Worm (Caenorhabditis elegans) whole organism, L3 larva: ENCODE data around the gene R166.2.

Experiments
- ceh-16 ChIP-seq: sonication (generic microtip); optimal IDR thresholded peaks from 2 replicates; lab custom pipeline; 2017; ENCODE audit warnings: missing biosample characterization, missing genetic modification characterization
- ceh-28 ChIP-seq: fragments of 150-350 bp; optimal IDR thresholded peaks from 2 replicates; lab custom pipeline; 2014; ENCODE audit warnings: missing biosample characterization, missing genetic modification reagents, missing genetic modification characterization
- ceh-9 ChIP-seq: sonication (generic microtip); optimal IDR thresholded peaks from 2 replicates; lab custom pipeline; 2018; ENCODE audit warnings: missing biosample characterization, missing genetic modification characterization
- egl-27 ChIP-seq: sonication (generic microtip); optimal IDR thresholded peaks from 4 replicates; lab custom pipeline; 2017; ENCODE audit warnings: missing biosample characterization, missing genetic modification reagents, missing genetic modification characterization
- egl-5 ChIP-seq: fragments of 150-350 bp; optimal IDR thresholded peaks from 2 replicates; lab custom pipeline; 2017; ENCODE audit warnings: missing biosample characterization, missing genetic modification reagents, missing genetic modification characterization, inconsistent platforms
- elt-1 ChIP-seq: fragments of 150-350 bp; optimal IDR thresholded peaks from 2 replicates; lab custom pipeline; 2014; ENCODE audit warnings: missing biosample characterization, missing genetic modification characterization
- elt-2 ChIP-seq: sonication (generic microtip); optimal IDR thresholded peaks from 2 replicates; lab custom pipeline; 2016; ENCODE audit warnings: missing genetic modification reagents, mild to moderate bottlenecking, missing genetic modification characterization, missing compliant biosample characterization
- elt-3 ChIP-seq, 3 experiments: fragments of 150-350 bp in 1 of 3; sonication (generic microtip) in 2 of 3; optimal IDR thresholded peaks; 2 replicates in 2 of 3; 4 replicates in 1 of 3; lab custom pipeline; 2014 to 2017; ENCODE audit warnings: missing biosample characterization in 3 of 3, missing genetic modification characterization in 3 of 3
- eor-1 ChIP-seq, 2 experiments: fragments of 150-350 bp; optimal IDR thresholded peaks; 2 replicates each; lab custom pipeline; 2014 to 2018; ENCODE audit warnings: missing biosample characterization in 2 of 2, missing genetic modification characterization in 2 of 2
- fkh-10 ChIP-seq: sonication (generic microtip); optimal IDR thresholded peaks from 2 replicates; lab custom pipeline; 2017; ENCODE audit warnings: missing biosample characterization, missing genetic modification reagents, missing genetic modification characterization
- fkh-2 ChIP-seq: fragments of 150-350 bp; optimal IDR thresholded peaks from 2 replicates; lab custom pipeline; 2014; ENCODE audit warnings: missing biosample characterization, missing genetic modification reagents, missing genetic modification characterization
- fos-1 ChIP-seq: fragments of 150-350 bp; optimal IDR thresholded peaks from 2 replicates; lab custom pipeline; 2014; ENCODE audit warnings: missing biosample characterization, missing genetic modification characterization
- hmg-11 ChIP-seq: sonication (generic microtip); optimal IDR thresholded peaks from 2 replicates; lab custom pipeline; 2016; ENCODE audit warnings: missing genetic modification characterization, missing compliant biosample characterization
- lin-15B ChIP-seq: fragments of 150-350 bp; optimal IDR thresholded peaks from 2 replicates; lab custom pipeline; 2014; ENCODE audit warnings: missing biosample characterization, missing genetic modification characterization
- lin-39 ChIP-seq: fragments of 150-350 bp; optimal IDR thresholded peaks from 2 replicates; lab custom pipeline; 2018; ENCODE audit warnings: missing biosample characterization, missing genetic modification reagents, missing genetic modification characterization
- lsy-12 ChIP-seq: sonication (generic microtip); optimal IDR thresholded peaks from 2 replicates; lab custom pipeline; 2016; ENCODE audit warnings: mild to moderate bottlenecking, missing genetic modification characterization, missing compliant biosample characterization
- mdl-1 ChIP-seq: fragments of 150-350 bp; optimal IDR thresholded peaks from 2 replicates; lab custom pipeline; 2014; ENCODE audit warnings: missing biosample characterization, missing genetic modification characterization
- mml-1 ChIP-seq: fragments of 150-350 bp; sonication (generic microtip); optimal IDR thresholded peaks from 3 replicates; lab custom pipeline; 2014; ENCODE audit warnings: missing biosample characterization, missing genetic modification characterization
- nfya-1 ChIP-seq: sonication (generic microtip); optimal IDR thresholded peaks from 2 replicates; lab custom pipeline; 2017; ENCODE audit warnings: missing genetic modification characterization, mild to moderate bottlenecking, missing compliant biosample characterization, antibody characterized with exemption, moderate library complexity; ENCODE audit not compliant: insufficient read depth
- nhr-11 ChIP-seq: fragments of 150-350 bp; optimal IDR thresholded peaks from 2 replicates; lab custom pipeline; 2014; ENCODE audit warnings: missing biosample characterization, missing genetic modification characterization
- nhr-23 ChIP-seq: fragments of 150-350 bp; optimal IDR thresholded peaks from 2 replicates; lab custom pipeline; 2014; ENCODE audit warnings: missing biosample characterization, missing genetic modification reagents, missing genetic modification characterization
- nhr-25 ChIP-seq: sonication (generic microtip); optimal IDR thresholded peaks from 2 replicates; lab custom pipeline; 2017; ENCODE audit warnings: missing biosample characterization, missing genetic modification characterization
- nhr-43 ChIP-seq: sonication (generic microtip); optimal IDR thresholded peaks from 2 replicates; lab custom pipeline; 2016; ENCODE audit warnings: mild to moderate bottlenecking, missing genetic modification characterization, missing compliant biosample characterization; ENCODE audit not compliant: poor library complexity, severe bottlenecking
- nhr-67 ChIP-seq: fragments of 150-350 bp; optimal IDR thresholded peaks from 2 replicates; lab custom pipeline; 2014; ENCODE audit warnings: missing biosample characterization, missing genetic modification characterization
- nhr-76 ChIP-seq: fragments of 150-350 bp; sonication (generic microtip); optimal IDR thresholded peaks from 5 replicates; lab custom pipeline; 2014; ENCODE audit warnings: missing biosample characterization, missing genetic modification characterization
- nhr-77 ChIP-seq: fragments of 150-350 bp; optimal IDR thresholded peaks from 2 replicates; lab custom pipeline; 2014; ENCODE audit warnings: missing biosample characterization, missing genetic modification characterization
- pha-4 ChIP-seq: fragments of 150-350 bp; optimal IDR thresholded peaks from 2 replicates; lab custom pipeline; 2014; ENCODE audit warnings: missing biosample characterization, missing genetic modification reagents, missing genetic modification characterization
- pqm-1 ChIP-seq: fragments of 150-350 bp; optimal IDR thresholded peaks from 2 replicates; lab custom pipeline; 2017; ENCODE audit warnings: missing biosample characterization, missing genetic modification characterization, inconsistent platforms
- skn-1 ChIP-seq: fragments of 150-350 bp; optimal IDR thresholded peaks from 2 replicates; lab custom pipeline; 2014; ENCODE audit warnings: missing biosample characterization, missing genetic modification characterization
- tbx-2 ChIP-seq: sonication (generic microtip); optimal IDR thresholded peaks from 2 replicates; lab custom pipeline; 2016; ENCODE audit warnings: mild to moderate bottlenecking, missing genetic modification characterization, missing compliant biosample characterization
- unc-39 ChIP-seq: sonication (generic microtip); optimal IDR thresholded peaks from 4 replicates; lab custom pipeline; 2017; ENCODE audit warnings: missing biosample characterization, missing genetic modification characterization
- unc-62 ChIP-seq: fragments of 150-350 bp; sonication (generic microtip); optimal IDR thresholded peaks from 4 replicates; lab custom pipeline; 2014; ENCODE audit warnings: missing biosample characterization, missing genetic modification reagents, missing genetic modification characterization
- zag-1 ChIP-seq: fragments of 150-350 bp; optimal IDR thresholded peaks from 2 replicates; lab custom pipeline; 2014; ENCODE audit warnings: missing biosample characterization, missing genetic modification characterization
- ztf-11 ChIP-seq: fragments of 150-350 bp; optimal IDR thresholded peaks from 2 replicates; lab custom pipeline; 2014; ENCODE audit warnings: missing biosample characterization, missing genetic modification characterization

Gene R166.2

ce11 chrII:10529218-10529751 is 8.2 kb downstream of the R166.2 start:
- TF ChIP-seq nfya-1 (tag; lab: Kevin White, UChicago) (no peak), nhr-76 (tag; lab: Kevin White, UChicago) (no peak), fkh-10 (GFP tag; lab: Kevin White, UChicago) (no peak), nhr-43 (no peak), nhr-25 (tag; lab: Kevin White, UChicago) (no peak), hmg-11 (tag; lab: Kevin White, UChicago) (peak; percentile 56), unc-39 (tag; lab: Kevin White, UChicago) (no peak), eor-1 (tag; optimal IDR thresholded peaks at IDR 0.05; lab: Kevin White, UChicago) (no peak), tbx-2 (tag; lab: Kevin White, UChicago) (peak; percentile 29), fkh-2 (tag; lab: Kevin White, UChicago) (no peak), ceh-9 (tag; lab: Kevin White, UChicago) (no peak), pha-4 (peak; percentile 89), zag-1 (tag; lab: Kevin White, UChicago) (no peak), nhr-11 (tag; lab: Kevin White, UChicago) (no peak), skn-1 (tag; lab: Kevin White, UChicago) (no peak), lin-39 (no peak), nhr-77 (tag; lab: Kevin White, UChicago) (no peak), unc-62 (GFP tag; lab: Kevin White, UChicago) (no peak), egl-27 (tag; lab: Kevin White, UChicago) (no peak)

- TF ChIP-seq fos-1 (tag; lab: Kevin White, UChicago) (no peak), elt-2 (tag; lab: Kevin White, UChicago) (peak; percentile 52), elt-3 (tag; optimal IDR thresholded peaks at IDR 0.05; lab: Kevin White, UChicago) (peak in 1 of 3 experiments; percentile 34), tbx-2 (tag; lab: Kevin White, UChicago) (peak; percentile 23), pha-4 (peak; percentile 22), lin-15B (tag; lab: Kevin White, UChicago) (no peak), nhr-25 (tag; lab: Kevin White, UChicago) (peak; percentile 6), nfya-1 (tag; lab: Kevin White, UChicago) (peak; percentile 50), mdl-1 (tag; lab: Kevin White, UChicago) (peak; percentile 9), zag-1 (tag; lab: Kevin White, UChicago) (no peak), nhr-23 (tag; lab: Kevin White, UChicago) (no peak), lin-39 (peak; percentile 77), hmg-11 (tag; lab: Kevin White, UChicago) (peak; percentile 87)
Observed at ce11 chrII:10527649-10528134, 9.8 kb downstream of the R166.2 start, which contains the start of gene mab-10. mab-10 (plus strand) TSS chrII:10528084.

- TF ChIP-seq nhr-25 (tag; lab: Kevin White, UChicago): peak; percentile 28
- peak; percentile 4 for TF ChIP-seq nhr-23 (tag; lab: Kevin White, UChicago)
- TF ChIP-seq lsy-12 (tag; lab: Kevin White, UChicago): no peak
- no peak for TF ChIP-seq mdl-1 (tag; lab: Kevin White, UChicago)
Observed at ce11 chrII:10525134-10525533, 12.3 kb downstream of the R166.2 start.

- no peak for TF ChIP-seq ceh-9 (tag; lab: Kevin White, UChicago)
- TF ChIP-seq fkh-2 (tag; lab: Kevin White, UChicago): no peak
- no peak for TF ChIP-seq ceh-28
- TF ChIP-seq pqm-1: no peak
- no peak for TF ChIP-seq ceh-16 (tag; lab: Kevin White, UChicago)
- TF ChIP-seq mml-1 (tag; lab: Kevin White, UChicago): no peak
- no peak for TF ChIP-seq skn-1 (tag; lab: Kevin White, UChicago)
- no peak for TF ChIP-seq nhr-67 (tag; lab: Kevin White, UChicago)
- no peak for TF ChIP-seq nhr-23 (tag; lab: Kevin White, UChicago)
- TF ChIP-seq, all 47 proteins: peak for 0
Observed at ce11 chrII:10524374-10524773, 13.1 kb downstream of the R166.2 start, which contains the start of gene F59B10.6. F59B10.6 (minus strand) TSS chrII:10524474.

ce11 chrII:10523583-10523982 is 13.9 kb downstream of the R166.2 start, which contains the start of gene F59B10.5:
F59B10.5 (minus strand) TSS chrII:10523683.
- TF ChIP-seq egl-5: no peak
- no peak for TF ChIP-seq ceh-28
- no peak for TF ChIP-seq nhr-77 (tag; lab: Kevin White, UChicago)
- no peak for TF ChIP-seq mml-1 (tag; lab: Kevin White, UChicago)
- no peak for TF ChIP-seq egl-27 (tag; lab: Kevin White, UChicago)
- no peak for TF ChIP-seq eor-1 (tag; optimal IDR thresholded peaks at IDR 0.05; lab: Kevin White, UChicago)
- TF ChIP-seq lsy-12 (tag; lab: Kevin White, UChicago): no peak
- no peak for TF ChIP-seq ztf-11 (tag; lab: Kevin White, UChicago)
- no peak for TF ChIP-seq skn-1 (tag; lab: Kevin White, UChicago)
- TF ChIP-seq hmg-11 (tag; lab: Kevin White, UChicago): no peak
- TF ChIP-seq elt-1 (tag; lab: Kevin White, UChicago): no peak
